Fruit fly (Drosophila melanogaster): ENCODE data around the gene CG7322.
A peak's percentile ranks its signal among the peaks of the same experiment; 100 is the strongest.

CG7322 gene

DNA sequence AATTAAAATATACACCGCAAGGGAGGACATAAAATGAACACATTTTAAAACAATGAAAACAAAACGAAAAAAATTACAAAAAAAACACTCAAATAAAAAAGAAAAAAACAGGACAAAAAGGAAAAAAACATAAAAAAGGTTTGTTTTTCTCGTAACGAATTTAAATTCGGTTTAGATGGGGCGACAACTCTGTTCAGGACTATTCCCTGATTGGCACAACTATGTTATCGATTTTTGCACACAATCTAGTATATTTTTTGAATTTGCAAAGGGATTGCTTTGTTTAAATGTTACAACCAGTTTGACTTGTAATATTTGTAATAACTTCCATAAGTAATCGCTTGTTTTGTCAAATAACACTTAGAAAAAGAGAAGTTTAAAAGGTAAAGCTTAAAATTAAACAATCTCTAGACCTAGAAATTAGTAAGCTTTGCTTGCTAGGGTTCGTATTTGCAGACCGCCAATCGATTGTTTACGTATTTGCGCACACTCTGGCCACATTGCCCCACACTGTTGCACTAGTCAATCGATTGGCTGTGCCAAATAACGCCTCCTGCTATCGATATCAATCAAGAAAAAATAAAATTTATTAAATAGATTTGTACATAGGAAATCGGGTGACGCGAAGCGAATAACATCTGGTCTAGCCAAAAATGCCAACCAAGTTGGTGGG, 26.6 kb upstream of the CG7322 start, which contains the start of gene CG7332 (continued):
- TF ChIP-seq Atf3 (GFP tag; optimal IDR thresholded peaks at IDR 0.05) = no peak
- no peak for TF ChIP-seq bab2 (GFP tag; optimal IDR thresholded peaks at IDR 0.05)
- no peak for TF ChIP-seq ato (GFP tag; IDR thresholded peaks at IDR 0.05; ENCODE audit: partially characterized antibody)
- TF ChIP-seq ac (GFP tag; optimal IDR thresholded peaks at IDR 0.05) = no peak
- TF ChIP-seq jing (GFP tag; optimal IDR thresholded peaks at IDR 0.05) = no peak
- no peak for TF ChIP-seq CG9727 (GFP tag; optimal IDR thresholded peaks at IDR 0.05)
- no peak for TF ChIP-seq schlank (tag; optimal IDR thresholded peaks at IDR 0.05)
- no peak for TF ChIP-seq CG7987 (GFP tag; optimal IDR thresholded peaks at IDR 0.05)
- TF ChIP-seq Drgx (GFP tag; IDR thresholded peaks at IDR 0.05) = no peak
- TF ChIP-seq lilli (GFP tag; optimal IDR thresholded peaks at IDR 0.05) = peak; percentile 8
- TF ChIP-seq dati (GFP tag; IDR thresholded peaks at IDR 0.05) = no peak
- no peak for TF ChIP-seq CG10321 (GFP tag; IDR thresholded peaks at IDR 0.05)
- TF ChIP-seq gfzf (GFP tag; optimal IDR thresholded peaks at IDR 0.05) = peak; percentile 68
- no peak for TF ChIP-seq lov (optimal IDR thresholded peaks at IDR 0.05)
- TF ChIP-seq lov (GFP tag; IDR thresholded peaks at IDR 0.05) = no peak
- peak; percentile 14 for TF ChIP-seq Ets97D (GFP tag; optimal IDR thresholded peaks at IDR 0.05)
- TF ChIP-seq nerfin-2 (GFP tag; IDR thresholded peaks at IDR 0.05; ENCODE audit: partially characterized antibody) = peak; percentile 42
- TF ChIP-seq C15 (GFP tag; IDR thresholded peaks at IDR 0.05) = no peak
- peak; percentile 69 for TF ChIP-seq Sry-δ (GFP tag; optimal IDR thresholded peaks at IDR 0.05)
- peak; percentile 46 for TF ChIP-seq Myb (GFP tag; optimal IDR thresholded peaks at IDR 0.05)
- peak; percentile 66 for TF ChIP-seq Bgb (GFP tag; IDR thresholded peaks at IDR 0.05; ENCODE audit: partially characterized antibody)
- no peak for TF ChIP-seq sc (optimal IDR thresholded peaks at IDR 0.05)
- TF ChIP-seq sc (GFP tag; optimal IDR thresholded peaks at IDR 0.05) = no peak
- no peak for TF ChIP-seq luna (GFP tag; optimal IDR thresholded peaks at IDR 0.05)
- no peak for TF ChIP-seq CG12299 (tag; optimal IDR thresholded peaks at IDR 0.05)
- no peak for TF ChIP-seq CG7745 (tag; optimal IDR thresholded peaks at IDR 0.05)
- peak; percentile 24; the same call in 1 of the 2 replicates for TF ChIP-seq CG6689 (GFP tag; IDR thresholded peaks at IDR 0.05)
- no peak for TF ChIP-seq aop (GFP tag; IDR thresholded peaks at IDR 0.05)
- peak; percentile 29; the same call in 1 of the 3 replicates for TF ChIP-seq row (GFP tag; IDR thresholded peaks at IDR 0.05)
- no peak for TF ChIP-seq Kr (GFP tag; optimal IDR thresholded peaks at IDR 0.05)
- no peak for TF ChIP-seq CG12219 (GFP tag; optimal IDR thresholded peaks at IDR 0.05)
- no peak for TF ChIP-seq CG3726 (GFP tag; IDR thresholded peaks at IDR 0.05)
- TF ChIP-seq Atf6 (GFP tag; IDR thresholded peaks at IDR 0.05) = 0 out of 2 replicates have a peak, but pooled peaks have one; percentile 28
- no peak for TF ChIP-seq grn (GFP tag; optimal IDR thresholded peaks at IDR 0.05)
- TF ChIP-seq pzg (GFP tag; optimal IDR thresholded peaks at IDR 0.05) = peak; percentile 65
- TF ChIP-seq CG2129 (GFP tag; IDR thresholded peaks at IDR 0.05; ENCODE audit: partially characterized antibody) = 0 out of 2 replicates have a peak, but pooled peaks have one; percentile 11
- TF ChIP-seq CG17361 (GFP tag; IDR thresholded peaks at IDR 0.05) = 0 out of 3 replicates have a peak, but pooled peaks have one; percentile 16
- TF ChIP-seq Nf-YA (GFP tag; IDR thresholded peaks at IDR 0.05) = no peak
- TF ChIP-seq NC2α (GFP tag; optimal IDR thresholded peaks at IDR 0.05) = no peak
- TF ChIP-seq Six4 (GFP tag; optimal IDR thresholded peaks at IDR 0.05) = no peak
- TF ChIP-seq CG18262 (tag; optimal IDR thresholded peaks at IDR 0.05) = peak; percentile 3
- TF ChIP-seq CG13894 (tag; optimal IDR thresholded peaks at IDR 0.05) = no peak
- no peak for TF ChIP-seq Doc2 (GFP tag; IDR thresholded peaks at IDR 0.05)
- TF ChIP-seq CG13424 (tag; optimal IDR thresholded peaks at IDR 0.05) = no peak
- no peak for TF ChIP-seq bsh (GFP tag; optimal IDR thresholded peaks at IDR 0.05)
- no peak for TF ChIP-seq Hr78 (GFP tag; optimal IDR thresholded peaks at IDR 0.05)
- TF ChIP-seq kay (GFP tag; optimal IDR thresholded peaks at IDR 0.05) = no peak
- peak; percentile 66 for TF ChIP-seq knrl (GFP tag; IDR thresholded peaks at IDR 0.05; ENCODE audit: partially characterized antibody)
- no peak for TF ChIP-seq CG5953 (GFP tag; IDR thresholded peaks at IDR 0.05)
- peak; percentile 44 for TF ChIP-seq MBD-R2 (GFP tag; IDR thresholded peaks at IDR 0.05)
